Worm (Caenorhabditis elegans) whole organism, late embryonic: ENCODE measurements around the gene clec-143.
"Not testable (repeated sequence)": the region's sequence is repeated elsewhere in the genome, so short reads cannot be mapped to it uniquely, and the experiment has no call there.

ENCODE experiments used
- F13H6.1 ChIP-seq: sonication (generic microtip); optimal IDR thresholded peaks from 2 replicates; lab custom pipeline; 2016; ENCODE audit warnings: missing genetic modification characterization, missing compliant biosample characterization
- T23F11.4 ChIP-seq: fragments of 200-800 bp; sonication (Bioruptor generic); optimal IDR thresholded peaks from 2 replicates; lab custom pipeline; 2018; ENCODE audit warnings: mild to moderate bottlenecking, missing genetic modification characterization, missing compliant biosample characterization
- Y22D7AL.16 ChIP-seq: sonication (generic microtip); optimal IDR thresholded peaks from 2 replicates; lab custom pipeline; 2016; ENCODE audit warnings: missing genetic modification characterization, missing compliant biosample characterization
- ama-1 ChIP-seq: fragments of 150-350 bp; optimal IDR thresholded peaks from 2 replicates; lab custom pipeline; 2014
- ceh-18 ChIP-seq: sonication (generic microtip); optimal IDR thresholded peaks from 2 replicates; lab custom pipeline; 2016; ENCODE audit warnings: missing genetic modification characterization, missing compliant biosample characterization
- ceh-19 ChIP-seq: fragments of 200-800 bp; sonication (Bioruptor generic); optimal IDR thresholded peaks from 2 replicates; lab custom pipeline; 2018; ENCODE audit warnings: mild to moderate bottlenecking, missing genetic modification characterization, missing compliant biosample characterization
- ceh-31 ChIP-seq: sonication (generic microtip); optimal IDR thresholded peaks from 2 replicates; lab custom pipeline; 2016; ENCODE audit warnings: missing genetic modification characterization, missing compliant biosample characterization
- ceh-34 ChIP-seq: sonication (generic microtip); optimal IDR thresholded peaks from 2 replicates; lab custom pipeline; 2016; ENCODE audit warnings: mild to moderate bottlenecking, missing genetic modification characterization, missing compliant biosample characterization
- ceh-45 ChIP-seq: fragments of 200-800 bp; sonication (Bioruptor generic); IDR thresholded peaks from 2 replicates; pipeline ENCODE4 v1.3.6; 2022; ENCODE audit warnings: missing genetic modification reagents, missing genetic modification characterization, missing compliant biosample characterization
- ceh-48 ChIP-seq: sonication (generic microtip); optimal IDR thresholded peaks from 2 replicates; lab custom pipeline; 2016; ENCODE audit warnings: missing genetic modification characterization, inconsistent platforms, missing compliant biosample characterization
- ceh-6 ChIP-seq: fragments of 200-800 bp; sonication (Bioruptor generic); optimal IDR thresholded peaks from 2 replicates; lab custom pipeline; 2018; ENCODE audit warnings: mild to moderate bottlenecking, missing genetic modification characterization, missing compliant biosample characterization
- ceh-9 ChIP-seq: sonication (generic microtip); optimal IDR thresholded peaks from 2 replicates; lab custom pipeline; 2016; ENCODE audit warnings: mild to moderate bottlenecking, missing genetic modification characterization, inconsistent platforms, missing compliant biosample characterization
- dmd-4 ChIP-seq: sonication (generic microtip); optimal IDR thresholded peaks from 2 replicates; lab custom pipeline; 2016; ENCODE audit warnings: borderline replicate concordance, missing genetic modification characterization, missing compliant biosample characterization
- elt-2 ChIP-seq: sonication (generic microtip); optimal IDR thresholded peaks from 2 replicates; lab custom pipeline; 2016; ENCODE audit warnings: missing genetic modification reagents, missing genetic modification characterization, missing compliant biosample characterization
- eyg-1 ChIP-seq: sonication (generic microtip); optimal IDR thresholded peaks from 2 replicates; lab custom pipeline; 2016; ENCODE audit warnings: missing genotype, missing genetic modification characterization, missing compliant biosample characterization
- fax-1 ChIP-seq: sonication (generic microtip); optimal IDR thresholded peaks from 2 replicates; lab custom pipeline; 2016; ENCODE audit warnings: missing genotype, missing genetic modification characterization, missing compliant biosample characterization
- gmeb-2 ChIP-seq: sonication (generic microtip); optimal IDR thresholded peaks from 2 replicates; lab custom pipeline; 2016; ENCODE audit warnings: missing genetic modification characterization, inconsistent platforms, missing compliant biosample characterization
- hlh-15 ChIP-seq: sonication (generic microtip); optimal IDR thresholded peaks from 2 replicates; lab custom pipeline; 2016; ENCODE audit warnings: missing genetic modification characterization, missing compliant biosample characterization
- hlh-30 ChIP-seq: sonication (generic microtip); optimal IDR thresholded peaks from 2 replicates; lab custom pipeline; 2017; ENCODE audit warnings: antibody characterized with exemption, missing genetic modification characterization, missing compliant biosample characterization; ENCODE audit not compliant: insufficient read depth
- hlh-6 ChIP-seq: sonication (generic microtip); optimal IDR thresholded peaks from 2 replicates; lab custom pipeline; 2016; ENCODE audit warnings: missing genotype, missing genetic modification characterization, missing compliant biosample characterization
- lim-6 ChIP-seq: sonication (generic microtip); optimal IDR thresholded peaks from 2 replicates; lab custom pipeline; 2016; ENCODE audit warnings: missing genetic modification characterization, missing compliant biosample characterization
- mec-3 ChIP-seq: sonication (generic microtip); optimal IDR thresholded peaks from 2 replicates; lab custom pipeline; 2016; ENCODE audit warnings: borderline replicate concordance, missing genetic modification characterization, missing compliant biosample characterization
- nfya-1 ChIP-seq: sonication (generic microtip); optimal IDR thresholded peaks from 2 replicates; lab custom pipeline; 2017; ENCODE audit warnings: missing genetic modification characterization, mild to moderate bottlenecking, missing compliant biosample characterization, antibody characterized with exemption, moderate library complexity
- nhr-232 ChIP-seq: sonication (generic microtip); optimal IDR thresholded peaks from 2 replicates; lab custom pipeline; 2016; ENCODE audit warnings: missing genetic modification characterization, missing compliant biosample characterization
- odd-2 ChIP-seq: sonication (generic microtip); optimal IDR thresholded peaks from 2 replicates; lab custom pipeline; 2017; ENCODE audit warnings: antibody characterized with exemption, mild to moderate bottlenecking, missing genetic modification characterization, missing compliant biosample characterization
- pag-3 ChIP-seq: sonication (generic microtip); optimal IDR thresholded peaks from 2 replicates; lab custom pipeline; 2016; ENCODE audit warnings: missing compliant biosample characterization, missing genetic modification characterization, borderline replicate concordance
- pha-2 ChIP-seq: sonication (generic microtip); optimal IDR thresholded peaks from 2 replicates; lab custom pipeline; 2017; ENCODE audit warnings: mild to moderate bottlenecking, missing genetic modification characterization, missing compliant biosample characterization
- pha-4 ChIP-seq: fragments of 150-350 bp; optimal IDR thresholded peaks from 2 replicates; lab custom pipeline; 2018; ENCODE audit warnings: missing biosample characterization, missing genetic modification reagents, missing genetic modification characterization
- pros-1 ChIP-seq: fragments of 150-350 bp; optimal IDR thresholded peaks from 2 replicates; lab custom pipeline; 2014; ENCODE audit warnings: missing biosample characterization, missing genetic modification reagents, missing genetic modification characterization
- ref-2 ChIP-seq: sonication (generic microtip); optimal IDR thresholded peaks from 2 replicates; lab custom pipeline; 2016; ENCODE audit warnings: missing genetic modification characterization, missing compliant biosample characterization
- sdc-2 ChIP-seq: sonication (generic microtip); optimal IDR thresholded peaks from 2 replicates; lab custom pipeline; 2016; ENCODE audit warnings: missing genotype, missing genetic modification characterization, missing compliant biosample characterization
- sox-2 ChIP-seq: fragments of 200-800 bp; sonication (Bioruptor generic); IDR thresholded peaks from 2 replicates; pipeline ENCODE4 v1.3.6; 2022; ENCODE audit warnings: missing genetic modification reagents, missing genetic modification characterization, missing compliant biosample characterization
- syd-9 ChIP-seq: sonication (generic microtip); optimal IDR thresholded peaks from 2 replicates; lab custom pipeline; 2016; ENCODE audit warnings: mild to moderate bottlenecking, missing genetic modification characterization, moderate library complexity, missing compliant biosample characterization
- tbx-2 ChIP-seq: sonication (generic microtip); optimal IDR thresholded peaks from 2 replicates; lab custom pipeline; 2016; ENCODE audit warnings: missing genetic modification characterization, missing compliant biosample characterization
- ttx-3 ChIP-seq: sonication (generic microtip); optimal IDR thresholded peaks from 2 replicates; lab custom pipeline; 2016; ENCODE audit warnings: missing genetic modification reagents, missing genetic modification characterization, missing compliant biosample characterization
- unc-42 ChIP-seq: sonication (generic microtip); optimal IDR thresholded peaks from 2 replicates; lab custom pipeline; 2016; ENCODE audit warnings: missing genotype, missing genetic modification characterization, missing compliant biosample characterization
- unc-55 ChIP-seq: sonication (generic microtip); optimal IDR thresholded peaks from 2 replicates; lab custom pipeline; 2017; ENCODE audit warnings: missing biosample characterization, missing genetic modification reagents, missing genetic modification characterization
- zip-5 ChIP-seq: sonication (generic microtip); optimal IDR thresholded peaks from 2 replicates; lab custom pipeline; 2016; ENCODE audit warnings: missing genetic modification characterization, missing compliant biosample characterization
- ztf-16 ChIP-seq: sonication (generic microtip); optimal IDR thresholded peaks from 2 replicates; lab custom pipeline; 2017; ENCODE audit warnings: missing genetic modification characterization, missing compliant biosample characterization

The clec-143 gene

ce11 chrII:10495912-10496311 is 25.8 kb upstream of the clec-143 start, which contains the start of gene ZK666.12:
Gene ZK666.12 (plus strand): TSS chrII:10496212.
- TF ChIP-seq hlh-30 (tag; lab: Kevin White, UChicago): no peak
- TF ChIP-seq ceh-9 (tag; lab: Kevin White, UChicago): no peak
- no peak for TF ChIP-seq odd-2 (tag; lab: Kevin White, UChicago)
- TF ChIP-seq pha-2 (tag; lab: Kevin White, UChicago): no peak
- no peak for TF ChIP-seq gmeb-2 (tag; lab: Kevin White, UChicago)
- no peak for TF ChIP-seq zip-5 (tag; lab: Kevin White, UChicago)
- TF ChIP-seq pros-1 (tag; lab: Kevin White, UChicago): no peak
- no peak for TF ChIP-seq Y22D7AL.16 (tag; lab: Kevin White, UChicago)
- no peak for TF ChIP-seq nhr-232

ce11 chrII:10494467-10494866 is 24.4 kb upstream of the clec-143 start, which contains the start of gene ZK666.14:
Gene ZK666.14 (plus strand): TSS chrII:10494767.
- no peak for TF ChIP-seq ceh-19 (GFP tag; lab: Kevin White, UChicago)
- no peak for TF ChIP-seq T23F11.4 (GFP tag; lab: Kevin White, UChicago)
- TF ChIP-seq odd-2 (tag; lab: Kevin White, UChicago): no peak
- no peak for TF ChIP-seq tbx-2 (tag; lab: Kevin White, UChicago)
- no peak for TF ChIP-seq ref-2 (tag; lab: Kevin White, UChicago)
- TF ChIP-seq elt-2 (tag; lab: Kevin White, UChicago): no peak
- no peak for TF ChIP-seq ceh-48 (tag; lab: Kevin White, UChicago)
- no peak for TF ChIP-seq pha-4 (tag; lab: Kevin White, UChicago)

ce11 chrII:10493034-10493433 is 22.9 kb upstream of the clec-143 start, which contains the start of gene ZK666.8:
Gene ZK666.8 (minus strand): TSS chrII:10493134.
- not testable (repeated sequence) for TF ChIP-seq ztf-16, sdc-2, lim-6 (tag; lab: Kevin White, UChicago)

ce11 chrII:10490329-10490728 is 20.2 kb upstream of the clec-143 start, which contains the start of gene clec-61:
Gene clec-61 (minus strand): TSS chrII:10490537.
- TF ChIP-seq nfya-1 (tag; lab: Kevin White, UChicago): no peak
- no peak for TF ChIP-seq gmeb-2 (tag; lab: Kevin White, UChicago)
- TF ChIP-seq fax-1 (tag; lab: Kevin White, UChicago): no peak
- no peak for TF ChIP-seq ama-1 (lab: Kevin White, UChicago)
- no peak for TF ChIP-seq ceh-48 (tag; lab: Kevin White, UChicago)
- no peak for TF ChIP-seq F13H6.1 (tag; lab: Kevin White, UChicago)
- no peak for TF ChIP-seq ceh-9 (tag; lab: Kevin White, UChicago)
- no peak for TF ChIP-seq sox-2
- TF ChIP-seq pros-1 (tag; lab: Kevin White, UChicago): no peak
- no peak for TF ChIP-seq ceh-45 (GFP tag; lab: Robert Waterston, UW)
- no peak for TF ChIP-seq pha-2 (tag; lab: Kevin White, UChicago)
- TF ChIP-seq hlh-6: no peak
- TF ChIP-seq syd-9: no peak
- no peak for TF ChIP-seq ref-2 (tag; lab: Kevin White, UChicago)
- no peak for TF ChIP-seq ttx-3 (tag; lab: Kevin White, UChicago)
- no peak for TF ChIP-seq T23F11.4 (GFP tag; lab: Kevin White, UChicago)
- no peak for TF ChIP-seq unc-55 (GFP tag; lab: Kevin White, UChicago)
- TF ChIP-seq dmd-4 (tag; lab: Kevin White, UChicago): no peak
- TF ChIP-seq unc-42 (tag; lab: Kevin White, UChicago): no peak
- no peak for TF ChIP-seq eyg-1 (tag; lab: Kevin White, UChicago)

- no peak for TF ChIP-seq Y22D7AL.16 (tag; lab: Kevin White, UChicago)
- no peak for TF ChIP-seq ceh-34 (tag; lab: Kevin White, UChicago)
- TF ChIP-seq ceh-18: no peak
- TF ChIP-seq ceh-6: no peak
- TF ChIP-seq ceh-31: no peak
- TF ChIP-seq gmeb-2 (tag; lab: Kevin White, UChicago): no peak
- no peak for TF ChIP-seq ceh-48 (tag; lab: Kevin White, UChicago)
- no peak for TF ChIP-seq hlh-15 (tag; lab: Kevin White, UChicago)
- no peak for TF ChIP-seq T23F11.4 (GFP tag; lab: Kevin White, UChicago)
- TF ChIP-seq pag-3: no peak
- TF ChIP-seq pha-2 (tag; lab: Kevin White, UChicago): no peak
- no peak for TF ChIP-seq mec-3 (tag; lab: Kevin White, UChicago)
- TF ChIP-seq lim-6 (tag; lab: Kevin White, UChicago): no peak
- TF ChIP-seq, all 69 proteins: peak for 0
Measured at ce11 chrII:10486738-10487137, 16.6 kb upstream of the clec-143 start, which contains the start of gene ZK666.15. Gene ZK666.15 (plus strand): TSS chrII:10487038.
